Fruit fly (Drosophila melanogaster) whole organism, pupa: ENCODE results near the gene ENGase.

Experiments used
- CG12605 ChIP-seq: fragments of 200-800 bp; sonication (Bioruptor generic); IDR thresholded peaks from 2 replicates; pipeline ENCODE4 v1.3.6; 2022; ENCODE audit warnings: missing biosample characterization, missing genetic modification characterization
- CG15710 ChIP-seq: fragments of 200-800 bp; sonication (Bioruptor generic); optimal IDR thresholded peaks from 2 replicates; lab custom pipeline; 2018; ENCODE audit warnings: missing biosample characterization, mild to moderate bottlenecking, missing genetic modification characterization, moderate library complexity
- CG32121 ChIP-seq: fragments of 200-800 bp; sonication (Bioruptor generic); IDR thresholded peaks from 2 replicates; pipeline ENCODE4 v1.3.6; 2022; ENCODE audit warnings: missing biosample characterization, missing genetic modification characterization
- CG8159 ChIP-seq: fragments of 200-800 bp; sonication (Bioruptor generic); optimal IDR thresholded peaks from 3 replicates; lab custom pipeline; 2018; ENCODE audit warnings: missing biosample characterization, mild to moderate bottlenecking, missing genetic modification characterization, moderate library complexity
- CG9948 ChIP-seq: fragments of 200-800 bp; sonication (Bioruptor generic); optimal IDR thresholded peaks from 2 replicates; lab custom pipeline; 2018; ENCODE audit warnings: missing biosample characterization, mild to moderate bottlenecking, missing genetic modification characterization, moderate library complexity
- EcR ChIP-seq: fragments of 200-800 bp; sonication (Bioruptor generic); optimal IDR thresholded peaks from 3 replicates; lab custom pipeline; 2019; ENCODE audit warnings: missing biosample characterization, missing genetic modification characterization, mild to moderate bottlenecking, moderate library complexity, missing genetic modification reagents
- fd96Ca ChIP-seq: fragments of 200-800 bp; sonication (Bioruptor generic); IDR thresholded peaks from 3 replicates; pipeline ENCODE4 v1.3.6; 2022; ENCODE audit warnings: missing biosample characterization, missing genetic modification characterization
- rn ChIP-seq: fragments of 200-800 bp; sonication (Bioruptor generic); IDR thresholded peaks from 2 replicates; pipeline ENCODE4 v1.3.6; 2022; ENCODE audit warnings: missing biosample characterization, missing genetic modification characterization

dm6 chrX:17421987-17422386 is 1.4 kb upstream of the ENGase start, which contains the start of gene CG8611:
- TF ChIP-seq CG8159 (no peak), CG15710 (tag; lab: Kevin White, UChicago) (no peak), CG9948 (tag; lab: Kevin White, UChicago) (no peak), fd96Ca (no peak), rn (GFP tag; lab: Robert Waterston, UW) (no peak), CG32121 (GFP tag; lab: Robert Waterston, UW) (no peak), CG12605 (GFP tag; lab: Robert Waterston, UW) (no peak), EcR (no peak)
